Fruit fly (Drosophila melanogaster) whole organism, embryonic: Measurements from ENCODE around the gene Oatp26F.

ENCODE experiments used
- Aef1 ChIP-seq: fragments of 200-800 bp; sonication (Bioruptor generic); IDR thresholded peaks from 3 replicates; pipeline ENCODE4 v1.3.6; 2022; ENCODE audit warnings: missing biosample characterization, missing genetic modification characterization
- Asciz ChIP-seq: fragments of 200-800 bp; sonication (Bioruptor generic); optimal IDR thresholded peaks from 2 replicates; lab custom pipeline; 2017; ENCODE audit warnings: missing biosample characterization, mild to moderate bottlenecking, missing genetic modification characterization, missing genetic modification reagents
- Atf3 ChIP-seq: fragments of 200-800 bp; sonication (Bioruptor generic); optimal IDR thresholded peaks from 3 replicates; lab custom pipeline; 2016; ENCODE audit warnings: missing biosample characterization, missing genetic modification characterization
- CG1024 ChIP-seq: fragments of 200-800 bp; sonication (Bioruptor generic); IDR thresholded peaks from 2 replicates; pipeline ENCODE4 v1.3.6; 2022; ENCODE audit warnings: missing biosample characterization, missing genetic modification characterization
- CG10321 ChIP-seq: fragments of 200-800 bp; sonication (Bioruptor generic); IDR thresholded peaks from 2 replicates; pipeline ENCODE4 v1.3.6; 2022; ENCODE audit warnings: missing biosample characterization, missing genetic modification characterization
- CG10366 ChIP-seq: fragments of 200-800 bp; sonication (Bioruptor generic); IDR thresholded peaks from 2 replicates; pipeline ENCODE4 v1.3.6; 2022; ENCODE audit warnings: missing biosample characterization, missing genetic modification characterization
- CG12391 ChIP-seq: fragments of 200-800 bp; sonication (Bioruptor generic); optimal IDR thresholded peaks from 3 replicates; lab custom pipeline; 2018; ENCODE audit warnings: missing biosample characterization, mild to moderate bottlenecking, missing genetic modification characterization, moderate library complexity
- CG14441 ChIP-seq: fragments of 200-800 bp; sonication (Bioruptor generic); IDR thresholded peaks from 2 replicates; pipeline ENCODE4 v1.3.6; 2022; ENCODE audit warnings: missing biosample characterization, missing genetic modification characterization
- CG1603 ChIP-seq: fragments of 200-800 bp; sonication (Bioruptor generic); optimal IDR thresholded peaks from 2 replicates; lab custom pipeline; 2019; ENCODE audit warnings: missing biosample characterization, mild to moderate bottlenecking, missing genetic modification characterization, moderate library complexity
- CG16779 ChIP-seq: fragments of 200-800 bp; sonication (Bioruptor generic); IDR thresholded peaks from 2 replicates; pipeline ENCODE4 v1.3.6; 2022; ENCODE audit warnings: missing biosample characterization, missing genetic modification characterization
- CG17361 ChIP-seq: fragments of 200-800 bp; sonication (Bioruptor generic); IDR thresholded peaks from 3 replicates; pipeline ENCODE4 v1.3.6; 2022; ENCODE audit warnings: missing biosample characterization, missing genetic modification characterization
- CG17829 ChIP-seq: fragments of 200-800 bp; optimal IDR thresholded peaks from 2 replicates; lab custom pipeline; 2019; ENCODE audit warnings: missing biosample characterization, mild to moderate bottlenecking, missing genetic modification characterization, moderate library complexity
- CG2116 ChIP-seq: fragments of 200-800 bp; sonication (Bioruptor generic); optimal IDR thresholded peaks from 3 replicates; lab custom pipeline; 2018; ENCODE audit warnings: missing biosample characterization, mild to moderate bottlenecking, missing genetic modification characterization
- CG2199 ChIP-seq: fragments of 200-800 bp; sonication (Bioruptor generic); IDR thresholded peaks from 3 replicates; pipeline ENCODE4 v1.3.6; 2022; ENCODE audit warnings: missing biosample characterization, missing genetic modification characterization
- CG33213 ChIP-seq: fragments of 200-800 bp; sonication (Bioruptor generic); optimal IDR thresholded peaks from 3 replicates; lab custom pipeline; 2016; ENCODE audit warnings: missing biosample characterization, missing genetic modification characterization
- CG34376 ChIP-seq: fragments of 200-800 bp; sonication (Bioruptor generic); optimal IDR thresholded peaks from 2 replicates; lab custom pipeline; 2018; ENCODE audit warnings: missing biosample characterization, mild to moderate bottlenecking, missing genetic modification characterization
- CG3847 ChIP-seq: fragments of 200-800 bp; sonication (Bioruptor generic); IDR thresholded peaks from 2 replicates; pipeline ENCODE4 v1.3.6; 2022; ENCODE audit warnings: missing biosample characterization, missing genetic modification characterization
- CG4328 ChIP-seq: fragments of 200-800 bp; sonication (Bioruptor generic); optimal IDR thresholded peaks from 3 replicates; lab custom pipeline; 2017; ENCODE audit warnings: missing biosample characterization, missing genetic modification reagents, missing genetic modification characterization
- CG7786 ChIP-seq: fragments of 200-800 bp; sonication (Bioruptor generic); optimal IDR thresholded peaks from 2 replicates; lab custom pipeline; 2016; ENCODE audit warnings: missing biosample characterization, missing genetic modification characterization
- CG8290 ChIP-seq, 3 experiments: fragments of 200-800 bp; sonication (Bioruptor generic); optimal IDR thresholded peaks; 2 replicates each; lab custom pipeline; 2016 to 2019; ENCODE audit warnings: missing biosample characterization in 3 of 3, missing genetic modification characterization in 3 of 3, mild to moderate bottlenecking in 2 of 3, moderate library complexity in 1 of 3
- CHES-1-like ChIP-seq: fragments of 200-800 bp; sonication (Bioruptor generic); optimal IDR thresholded peaks from 2 replicates; lab custom pipeline; 2016; ENCODE audit warnings: missing biosample characterization, missing genetic modification characterization
- D19A ChIP-seq: fragments of 200-800 bp; optimal IDR thresholded peaks from 3 replicates; lab custom pipeline; 2019; ENCODE audit warnings: missing biosample characterization, mild to moderate bottlenecking, missing genetic modification characterization, moderate library complexity
- Elba2 ChIP-seq: fragments of 200-800 bp; sonication (Bioruptor generic); optimal IDR thresholded peaks from 3 replicates; lab custom pipeline; 2016; ENCODE audit warnings: missing biosample characterization, missing genetic modification characterization
- Fer1 ChIP-seq: fragments of 200-800 bp; sonication (Bioruptor generic); optimal IDR thresholded peaks from 2 replicates; lab custom pipeline; 2017; ENCODE audit warnings: missing biosample characterization, mild to moderate bottlenecking, missing genetic modification characterization
- HLH54F ChIP-seq: fragments of 200-800 bp; sonication (Bioruptor generic); optimal IDR thresholded peaks from 3 replicates; lab custom pipeline; 2016; ENCODE audit warnings: missing biosample characterization, missing genetic modification characterization
- HLHmδ ChIP-seq: fragments of 200-800 bp; sonication (Bioruptor generic); optimal IDR thresholded peaks from 2 replicates; lab custom pipeline; 2018; ENCODE audit warnings: missing biosample characterization, mild to moderate bottlenecking, missing genetic modification characterization, moderate library complexity
- HmgD ChIP-seq: fragments of 200-800 bp; sonication (Bioruptor generic); optimal IDR thresholded peaks from 3 replicates; lab custom pipeline; 2016; ENCODE audit warnings: missing biosample characterization, missing genetic modification characterization
- Lim3 ChIP-seq: fragments of 200-800 bp; sonication (Bioruptor generic); IDR thresholded peaks from 2 replicates; pipeline ENCODE4 v1.3.6; 2022; ENCODE audit warnings: missing biosample characterization, missing genetic modification characterization
- Lpt ChIP-seq: fragments of >200 bp; optimal IDR thresholded peaks from 2 replicates; lab custom pipeline; 2018; ENCODE audit warnings: missing biosample characterization, missing genetic modification characterization
- Med ChIP-seq: fragments of 200-800 bp; sonication (Bioruptor generic); peaks from one replicate; lab custom pipeline; 2016; ENCODE audit warnings: missing biosample characterization, missing genetic modification characterization, mild to moderate bottlenecking, inconsistent platforms, moderate library complexity
- Xbp1 ChIP-seq: fragments of 200-800 bp; sonication (Bioruptor generic); optimal IDR thresholded peaks from 3 replicates; lab custom pipeline; 2016; ENCODE audit warnings: missing biosample characterization, mild to moderate bottlenecking, missing genetic modification characterization
- ato ChIP-seq: fragments of 200-800 bp; sonication (Bioruptor generic); IDR thresholded peaks from 2 replicates; pipeline ENCODE4 v1.3.6; 2022; ENCODE audit warnings: missing biosample characterization, missing genetic modification characterization; ENCODE audit not compliant: partially characterized antibody
- btn ChIP-seq: fragments of 200-800 bp; sonication (Bioruptor generic); optimal IDR thresholded peaks from 2 replicates; lab custom pipeline; 2016; ENCODE audit warnings: missing biosample characterization, missing genetic modification characterization
- chm ChIP-seq: fragments of 200-800 bp; sonication (Bioruptor generic); IDR thresholded peaks from 2 replicates; pipeline ENCODE4 v1.3.6; 2022; ENCODE audit warnings: missing biosample characterization, missing genetic modification characterization
- crp ChIP-seq, 2 experiments: fragments of 200-800 bp; sonication (Bioruptor generic); optimal IDR thresholded peaks; 2 replicates in 1 of 2; 3 replicates in 1 of 2; lab custom pipeline; 2017; ENCODE audit warnings: missing biosample characterization in 2 of 2, missing genetic modification characterization in 2 of 2, mild to moderate bottlenecking in 1 of 2, moderate library complexity in 1 of 2
- dmrt11E ChIP-seq: fragments of 200-800 bp; sonication (Bioruptor generic); optimal IDR thresholded peaks from 3 replicates; lab custom pipeline; 2018; ENCODE audit warnings: missing biosample characterization, mild to moderate bottlenecking, missing genetic modification characterization, moderate library complexity
- emc ChIP-seq: fragments of 200-800 bp; sonication (Bioruptor generic); optimal IDR thresholded peaks from 2 replicates; lab custom pipeline; 2016; ENCODE audit warnings: missing biosample characterization, missing genetic modification characterization
- exex ChIP-seq: fragments of 200-800 bp; sonication (Bioruptor generic); optimal IDR thresholded peaks from 4 replicates; lab custom pipeline; 2018; ENCODE audit warnings: missing biosample characterization, mild to moderate bottlenecking, missing genetic modification characterization, moderate library complexity
- fd102C ChIP-seq: fragments of 200-800 bp; sonication (Bioruptor generic); optimal IDR thresholded peaks from 2 replicates; lab custom pipeline; 2018; ENCODE audit warnings: missing biosample characterization, mild to moderate bottlenecking, missing genetic modification characterization, moderate library complexity
- gsb-n ChIP-seq: fragments of 200-800 bp; sonication (Bioruptor generic); optimal IDR thresholded peaks from 3 replicates; lab custom pipeline; 2018; ENCODE audit warnings: missing biosample characterization, mild to moderate bottlenecking, missing genetic modification characterization
- lbe ChIP-seq: fragments of 200-800 bp; sonication (Bioruptor generic); optimal IDR thresholded peaks from 2 replicates; lab custom pipeline; 2016; ENCODE audit warnings: missing biosample characterization, mild to moderate bottlenecking, missing genetic modification characterization
- mirr ChIP-seq: fragments of 200-800 bp; sonication (Bioruptor generic); optimal IDR thresholded peaks from 3 replicates; lab custom pipeline; 2018; ENCODE audit warnings: missing biosample characterization, mild to moderate bottlenecking, missing genetic modification characterization
- nau ChIP-seq: fragments of 200-800 bp; sonication (Bioruptor generic); optimal IDR thresholded peaks from 3 replicates; lab custom pipeline; 2017; ENCODE audit warnings: missing biosample characterization, mild to moderate bottlenecking, missing genetic modification characterization, missing genetic modification reagents
- onecut ChIP-seq: fragments of 200-800 bp; sonication (Bioruptor generic); IDR thresholded peaks from 2 replicates; pipeline ENCODE4 v1.3.6; 2022; ENCODE audit warnings: missing biosample characterization, missing genetic modification characterization
- org-1 ChIP-seq: fragments of 200-800 bp; sonication (Bioruptor generic); optimal IDR thresholded peaks from 2 replicates; lab custom pipeline; 2017; ENCODE audit warnings: missing biosample characterization, missing genetic modification characterization
- pzg ChIP-seq: fragments of 200-800 bp; sonication (Bioruptor generic); optimal IDR thresholded peaks from 3 replicates; lab custom pipeline; 2018; ENCODE audit warnings: missing biosample characterization, mild to moderate bottlenecking, missing genetic modification characterization, moderate library complexity
- usp ChIP-seq: fragments of >200 bp; optimal IDR thresholded peaks from 2 replicates; lab custom pipeline; 2017; ENCODE audit warnings: missing biosample characterization, missing genetic modification characterization
- vfl ChIP-seq: fragments of 200-800 bp; sonication (Bioruptor generic); optimal IDR thresholded peaks from 2 replicates; lab custom pipeline; 2016; ENCODE audit warnings: missing biosample characterization, missing genetic modification characterization
- zfh1 ChIP-seq: fragments of 200-800 bp; sonication (Bioruptor generic); IDR thresholded peaks from 3 replicates; pipeline ENCODE4 v1.3.6; 2022; ENCODE audit warnings: missing biosample characterization, missing genetic modification characterization
- zfh2 ChIP-seq: fragments of 200-800 bp; sonication (Bioruptor generic); optimal IDR thresholded peaks from 2 replicates; lab custom pipeline; 2016; ENCODE audit warnings: missing biosample characterization, missing genetic modification characterization

The Oatp26F gene

DNA sequence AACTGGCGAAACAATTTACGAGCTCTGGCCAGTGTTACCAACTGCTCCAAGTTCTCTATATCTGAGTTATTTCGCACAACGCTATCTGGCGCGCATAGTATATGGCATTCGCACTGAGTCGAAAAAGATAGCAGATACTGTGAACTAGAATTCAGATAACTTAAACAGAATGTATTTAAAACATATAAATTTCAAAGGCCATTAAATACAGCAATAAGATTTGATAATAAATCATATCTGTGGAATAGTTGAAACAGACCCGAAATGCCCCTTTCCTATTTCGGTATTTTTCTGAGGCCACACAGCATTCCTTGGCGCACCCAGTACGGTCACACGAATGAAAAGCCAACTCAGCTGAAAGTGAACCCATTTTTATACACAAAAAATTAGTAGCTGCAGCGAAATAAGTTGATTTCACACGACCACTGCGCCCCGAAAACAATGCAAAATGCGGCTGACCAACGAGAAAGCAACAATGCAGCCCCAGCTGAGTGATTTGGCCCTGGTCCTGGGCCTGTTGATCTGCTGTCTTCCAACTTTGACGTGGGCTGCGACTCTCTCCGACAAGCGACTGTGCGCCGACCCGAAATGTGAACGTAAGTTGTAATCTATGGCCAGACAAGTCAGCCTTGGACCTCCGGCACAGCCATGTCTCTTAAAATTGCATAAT, 17.0 kb upstream of the Oatp26F start, which contains the start of the genes CG31635 and Tango1 (continued):
- peak; percentile 57 for TF ChIP-seq CG17829 (tag; lab: Kevin White, UChicago)
- peak; percentile 50 for TF ChIP-seq CG12391 (tag; lab: Kevin White, UChicago)
- peak; percentile 31 for TF ChIP-seq CG33213 (GFP tag; lab: Kevin White, UChicago)
- no peak for TF ChIP-seq CG1603
- TF ChIP-seq pzg (GFP tag; lab: Kevin White, UChicago): peak; percentile 89
- no peak for TF ChIP-seq chm (GFP tag; lab: Robert Waterston, UW)
- no peak for TF ChIP-seq CG4328 (GFP tag; lab: Kevin White, UChicago)
- peak in 1 of 2 experiments; percentile 72 for TF ChIP-seq crp (GFP tag; optimal IDR thresholded peaks at IDR 0.05; lab: Kevin White, UChicago)
- TF ChIP-seq lbe (GFP tag; lab: Kevin White, UChicago): no peak
- peak; percentile 26; the same call in 1 of the 3 replicates for TF ChIP-seq Aef1 (GFP tag; lab: Robert Waterston, UW)
- no peak for TF ChIP-seq D19A (tag; lab: Kevin White, UChicago)
- no peak for TF ChIP-seq mirr (GFP tag; lab: Kevin White, UChicago)
- no peak for TF ChIP-seq ato (GFP tag; lab: Robert Waterston, UW)
- peak; percentile 10 for TF ChIP-seq Xbp1 (GFP tag; lab: Kevin White, UChicago)
- no peak for TF ChIP-seq btn (GFP tag; lab: Kevin White, UChicago)
- no peak for TF ChIP-seq usp (GFP tag; lab: Kevin White, UChicago)
- peak; percentile 24 for TF ChIP-seq CG8290 (GFP tag; optimal IDR thresholded peaks at IDR 0.05; lab: Kevin White, UChicago)
- TF ChIP-seq CG8290 (tag; optimal IDR thresholded peaks at IDR 0.05; lab: Kevin White, UChicago): no peak
- peak; percentile 82 for TF ChIP-seq Med (GFP tag; lab: Kevin White, UChicago)
- TF ChIP-seq CG14441 (GFP tag; lab: Robert Waterston, UW): 0 out of 2 replicates have a peak, but pooled peaks have one; percentile 14
- no peak for TF ChIP-seq nau (GFP tag; lab: Kevin White, UChicago)
- TF ChIP-seq Elba2 (GFP tag; lab: Kevin White, UChicago): peak; percentile 65
- no peak for TF ChIP-seq fd102C
- TF ChIP-seq HLHmδ (GFP tag; lab: Kevin White, UChicago): no peak
- TF ChIP-seq org-1: no peak
- TF ChIP-seq onecut: no peak
- no peak for TF ChIP-seq CG2199 (GFP tag; lab: Robert Waterston, UW)
- no peak for TF ChIP-seq CG10321 (GFP tag; lab: Robert Waterston, UW)
- TF ChIP-seq HmgD (GFP tag; lab: Kevin White, UChicago): peak; percentile 28
- peak; percentile 32; the same call in 1 of the 2 replicates for TF ChIP-seq CG3847 (GFP tag; lab: Robert Waterston, UW)
- peak; percentile 34 for TF ChIP-seq Fer1 (GFP tag; lab: Kevin White, UChicago)
- peak; percentile 10 for TF ChIP-seq dmrt11E
- no peak for TF ChIP-seq exex (tag; lab: Kevin White, UChicago)
- no peak; the same call in none of the 3 replicates for TF ChIP-seq CG17361 (GFP tag; lab: Robert Waterston, UW)
- TF ChIP-seq CG7786: no peak
- peak; percentile 36 for TF ChIP-seq HLH54F (GFP tag; lab: Kevin White, UChicago)
- no peak for TF ChIP-seq emc (GFP tag; lab: Kevin White, UChicago)
- TF ChIP-seq Asciz: no peak
- TF ChIP-seq Atf3 (GFP tag; lab: Kevin White, UChicago): no peak
- TF ChIP-seq zfh2 (GFP tag; lab: Kevin White, UChicago): no peak
- TF ChIP-seq vfl (GFP tag; lab: Kevin White, UChicago): no peak
- TF ChIP-seq gsb-n (tag; lab: Kevin White, UChicago): no peak
- TF ChIP-seq Lim3 (GFP tag; lab: Robert Waterston, UW): no peak
- peak; percentile 63 for TF ChIP-seq CG2116
- TF ChIP-seq CG10366 (GFP tag; lab: Robert Waterston, UW): no peak
- no peak for TF ChIP-seq Lpt
- TF ChIP-seq zfh1 (GFP tag; lab: Robert Waterston, UW): no peak
- peak; percentile 20 for TF ChIP-seq CHES-1-like (GFP tag; lab: Kevin White, UChicago)
- TF ChIP-seq CG34376: peak; percentile 4
- no peak for TF ChIP-seq CG1024 (GFP tag; lab: Robert Waterston, UW)
- TF ChIP-seq CG16779 (GFP tag; lab: Robert Waterston, UW): no peak
